Fruit fly (Drosophila melanogaster): Measurements from ENCODE around the gene dmGlut.

dmGlut gene

dm6 chr2L:12081118-12081665 lies 54.0 kb downstream of the dmGlut start:
- TF ChIP-seq OdsH (GFP tag; optimal IDR thresholded peaks at IDR 0.05) (no peak), achi (GFP tag; optimal IDR thresholded peaks at IDR 0.05) (no peak), net (GFP tag; optimal IDR thresholded peaks at IDR 0.05) (no peak), CG6808 (GFP tag; optimal IDR thresholded peaks at IDR 0.05) (no peak), CG6854 (GFP tag; optimal IDR thresholded peaks at IDR 0.05) (no peak), vri (GFP tag; optimal IDR thresholded peaks at IDR 0.05) (no peak), Eip75B (GFP tag; optimal IDR thresholded peaks at IDR 0.05) (no peak), Ets96B (tag; optimal IDR thresholded peaks at IDR 0.05) (no peak), Lpt (GFP tag; optimal IDR thresholded peaks at IDR 0.05) (no peak), CG8632 (GFP tag; optimal IDR thresholded peaks at IDR 0.05) (no peak)
